Fruit fly (Drosophila melanogaster) whole organism, embryonic: Measurements from ENCODE around the gene IFT54.

Source experiments
- Blimp-1 ChIP-seq: fragments of 200-800 bp; sonication (Bioruptor generic); optimal IDR thresholded peaks from 3 replicates; lab custom pipeline; 2018; ENCODE audit warnings: missing biosample characterization, missing genetic modification characterization, mild to moderate bottlenecking, moderate library complexity, missing genetic modification reagents
- CG11093 ChIP-seq: fragments of 200-800 bp; sonication (Bioruptor generic); IDR thresholded peaks from 3 replicates; pipeline ENCODE4 v1.3.6; 2022; ENCODE audit warnings: missing biosample characterization, missing genetic modification characterization
- CG12769 ChIP-seq: fragments of 200-800 bp; sonication (Bioruptor generic); optimal IDR thresholded peaks from 2 replicates; lab custom pipeline; 2019; ENCODE audit warnings: missing biosample characterization, mild to moderate bottlenecking, missing genetic modification characterization, moderate library complexity
- CG13287 ChIP-seq: fragments of 200-800 bp; sonication (Bioruptor generic); IDR thresholded peaks from 2 replicates; pipeline ENCODE4 v1.3.6; 2022; ENCODE audit warnings: missing biosample characterization, missing genetic modification characterization; ENCODE audit not compliant: partially characterized antibody
- CG14441 ChIP-seq: fragments of 200-800 bp; sonication (Bioruptor generic); IDR thresholded peaks from 2 replicates; pipeline ENCODE4 v1.3.6; 2022; ENCODE audit warnings: missing biosample characterization, missing genetic modification characterization
- CG14860 ChIP-seq: fragments of 200-800 bp; sonication (Bioruptor generic); IDR thresholded peaks from 3 replicates; pipeline ENCODE4 v1.3.6; 2022; ENCODE audit warnings: missing biosample characterization, missing genetic modification characterization; ENCODE audit not compliant: partially characterized antibody
- CG15479 ChIP-seq: fragments of 200-800 bp; sonication (Bioruptor generic); optimal IDR thresholded peaks from 3 replicates; lab custom pipeline; 2019; ENCODE audit warnings: missing biosample characterization, mild to moderate bottlenecking, missing genetic modification characterization, moderate library complexity
- CG17359 ChIP-seq: fragments of 200-800 bp; sonication (Bioruptor generic); optimal IDR thresholded peaks from 3 replicates; lab custom pipeline; 2018; ENCODE audit warnings: missing biosample characterization, mild to moderate bottlenecking, missing genetic modification characterization, moderate library complexity
- CG17912 ChIP-seq: fragments of 200-800 bp; sonication (Bioruptor generic); optimal IDR thresholded peaks from 2 replicates; lab custom pipeline; 2018; ENCODE audit warnings: missing biosample characterization, mild to moderate bottlenecking, missing genetic modification characterization
- CG18476 ChIP-seq: fragments of 200-800 bp; sonication (Bioruptor generic); optimal IDR thresholded peaks from 2 replicates; lab custom pipeline; 2016; ENCODE audit warnings: missing biosample characterization, mild to moderate bottlenecking, missing genetic modification characterization
- CG2116 ChIP-seq: fragments of 200-800 bp; sonication (Bioruptor generic); optimal IDR thresholded peaks from 3 replicates; lab custom pipeline; 2018; ENCODE audit warnings: missing biosample characterization, mild to moderate bottlenecking, missing genetic modification characterization
- CG31441 ChIP-seq: fragments of 200-800 bp; sonication (Bioruptor generic); IDR thresholded peaks from 2 replicates; pipeline ENCODE4 v1.3.6; 2022; ENCODE audit warnings: missing biosample characterization, missing genetic modification characterization
- CG3281 ChIP-seq: fragments of 200-800 bp; sonication (Bioruptor generic); optimal IDR thresholded peaks from 3 replicates; lab custom pipeline; 2017; ENCODE audit warnings: missing biosample characterization, mild to moderate bottlenecking, missing genetic modification characterization
- CG4404 ChIP-seq: fragments of 200-800 bp; sonication (Bioruptor generic); IDR thresholded peaks from 2 replicates; pipeline ENCODE4 v1.3.6; 2022; ENCODE audit warnings: missing biosample characterization, missing genetic modification characterization
- CG4617 ChIP-seq: fragments of 200-800 bp; sonication (Bioruptor generic); optimal IDR thresholded peaks from 3 replicates; lab custom pipeline; 2016; ENCODE audit warnings: missing biosample characterization, missing genetic modification characterization, borderline replicate concordance
- CG6175 ChIP-seq: fragments of 200-800 bp; sonication (Bioruptor generic); IDR thresholded peaks from 3 replicates; pipeline ENCODE4 v1.3.6; 2022; ENCODE audit warnings: missing biosample characterization, missing genetic modification characterization
- CG6683 ChIP-seq: fragments of 200-800 bp; sonication (Bioruptor generic); optimal IDR thresholded peaks from 2 replicates; lab custom pipeline; 2017; ENCODE audit warnings: missing biosample characterization, mild to moderate bottlenecking, missing genetic modification characterization, missing genetic modification reagents
- CG6854 ChIP-seq: fragments of 200-800 bp; sonication (Bioruptor generic); optimal IDR thresholded peaks from 3 replicates; lab custom pipeline; 2017; ENCODE audit warnings: missing biosample characterization, mild to moderate bottlenecking, missing genetic modification characterization
- CG7271 ChIP-seq: fragments of 200-800 bp; sonication (Bioruptor generic); optimal IDR thresholded peaks from 2 replicates; lab custom pipeline; 2018; ENCODE audit warnings: missing biosample characterization, mild to moderate bottlenecking, missing genetic modification characterization, moderate library complexity
- CG7786 ChIP-seq: fragments of 200-800 bp; sonication (Bioruptor generic); optimal IDR thresholded peaks from 2 replicates; lab custom pipeline; 2016; ENCODE audit warnings: missing biosample characterization, missing genetic modification characterization
- CG7928 ChIP-seq: fragments of 200-800 bp; sonication (Bioruptor generic); optimal IDR thresholded peaks from 2 replicates; lab custom pipeline; 2017; ENCODE audit warnings: missing biosample characterization, mild to moderate bottlenecking, missing genetic modification characterization
- CG8944 ChIP-seq: fragments of 200-800 bp; sonication (Bioruptor generic); optimal IDR thresholded peaks from 3 replicates; lab custom pipeline; 2016; ENCODE audit warnings: missing biosample characterization, missing genetic modification characterization
- CG9215 ChIP-seq: fragments of 200-800 bp; sonication (Bioruptor generic); IDR thresholded peaks from 2 replicates; pipeline ENCODE4 v1.3.6; 2022; ENCODE audit warnings: missing biosample characterization, missing genetic modification characterization
- CG9797 ChIP-seq: fragments of 200-800 bp; sonication (Bioruptor generic); optimal IDR thresholded peaks from 3 replicates; lab custom pipeline; 2018; ENCODE audit warnings: missing biosample characterization, mild to moderate bottlenecking, missing genetic modification characterization
- CkIIα-i1 ChIP-seq: fragments of 200-800 bp; sonication (Bioruptor generic); IDR thresholded peaks from 2 replicates; pipeline ENCODE4 v1.3.6; 2022; ENCODE audit warnings: missing biosample characterization, missing genetic modification characterization
- Deaf1 ChIP-seq: fragments of 200-800 bp; optimal IDR thresholded peaks from 3 replicates; lab custom pipeline; 2019; ENCODE audit warnings: missing biosample characterization, mild to moderate bottlenecking, missing genetic modification characterization, moderate library complexity
- Dek ChIP-seq: fragments of 200-800 bp; sonication (Bioruptor generic); optimal IDR thresholded peaks from 3 replicates; lab custom pipeline; 2019; ENCODE audit warnings: missing biosample characterization, mild to moderate bottlenecking, missing genetic modification characterization, moderate library complexity
- Fer3 ChIP-seq: fragments of 200-800 bp; sonication (Bioruptor generic); optimal IDR thresholded peaks from 2 replicates; lab custom pipeline; 2018; ENCODE audit warnings: missing biosample characterization, mild to moderate bottlenecking, missing genetic modification characterization, moderate library complexity
- GATAe ChIP-seq: fragments of 200-800 bp; sonication (Bioruptor generic); conservative IDR thresholded peaks from 2 replicates; pipeline ENCODE4 v1.3.6; 2022; ENCODE audit warnings: missing biosample characterization, missing genetic modification characterization
- Hsf ChIP-seq: fragments of 200-800 bp; sonication (Bioruptor generic); optimal IDR thresholded peaks from 3 replicates; lab custom pipeline; 2016; ENCODE audit warnings: missing biosample characterization, missing genetic modification characterization
- MTF-1 ChIP-seq: fragments of 200-800 bp; sonication (Bioruptor generic); optimal IDR thresholded peaks from 2 replicates; lab custom pipeline; 2018; ENCODE audit warnings: missing biosample characterization, mild to moderate bottlenecking, missing genetic modification characterization, borderline replicate concordance
- Meics ChIP-seq: fragments of 200-800 bp; sonication (Bioruptor generic); optimal IDR thresholded peaks from 2 replicates; lab custom pipeline; 2017; ENCODE audit warnings: missing biosample characterization, mild to moderate bottlenecking, missing genetic modification characterization
- NC2α ChIP-seq: fragments of 200-800 bp; sonication (Bioruptor generic); optimal IDR thresholded peaks from 2 replicates; lab custom pipeline; 2016; ENCODE audit warnings: missing biosample characterization, missing genetic modification characterization
- ap ChIP-seq: fragments of 200-800 bp; sonication (Bioruptor generic); IDR thresholded peaks from 2 replicates; pipeline ENCODE4 v1.3.6; 2022; ENCODE audit warnings: missing biosample characterization, missing genetic modification characterization
- bbx ChIP-seq: fragments of 200-800 bp; sonication (Bioruptor generic); IDR thresholded peaks from 2 replicates; pipeline ENCODE4 v1.3.6; 2022; ENCODE audit warnings: missing biosample characterization, missing genetic modification characterization; ENCODE audit not compliant: partially characterized antibody
- cas ChIP-seq: fragments of 200-800 bp; sonication (Bioruptor generic); IDR thresholded peaks from 2 replicates; pipeline ENCODE4 v1.3.6; 2022; ENCODE audit warnings: missing biosample characterization, missing genetic modification characterization
- dmrt11E ChIP-seq: fragments of 200-800 bp; sonication (Bioruptor generic); optimal IDR thresholded peaks from 3 replicates; lab custom pipeline; 2018; ENCODE audit warnings: missing biosample characterization, mild to moderate bottlenecking, missing genetic modification characterization, moderate library complexity
- ems ChIP-seq: fragments of 200-800 bp; sonication (Bioruptor generic); optimal IDR thresholded peaks from 3 replicates; lab custom pipeline; 2016; ENCODE audit warnings: missing biosample characterization, missing genetic modification characterization
- jumu ChIP-seq: fragments of 200-800 bp; sonication (Bioruptor generic); optimal IDR thresholded peaks from 3 replicates; lab custom pipeline; 2016; ENCODE audit warnings: missing biosample characterization, missing genetic modification characterization
- otp ChIP-seq: fragments of 200-800 bp; sonication (Bioruptor generic); IDR thresholded peaks from 3 replicates; pipeline ENCODE4, ENCODE4 v1.3.6; 2022; ENCODE audit warnings: missing biosample characterization, missing genetic modification characterization
- p53 ChIP-seq: fragments of 200-800 bp; sonication (Bioruptor generic); optimal IDR thresholded peaks from 2 replicates; lab custom pipeline; 2016; ENCODE audit warnings: missing biosample characterization, missing genetic modification characterization
- pnt ChIP-seq: fragments of 200-800 bp; sonication (Bioruptor generic); optimal IDR thresholded peaks from 3 replicates; lab custom pipeline; 2016; ENCODE audit warnings: missing biosample characterization, missing genetic modification characterization
- pzg ChIP-seq: fragments of 200-800 bp; sonication (Bioruptor generic); optimal IDR thresholded peaks from 3 replicates; lab custom pipeline; 2018; ENCODE audit warnings: missing biosample characterization, mild to moderate bottlenecking, missing genetic modification characterization, moderate library complexity
- ro ChIP-seq: fragments of 200-800 bp; sonication (Bioruptor generic); IDR thresholded peaks from 2 replicates; pipeline ENCODE4 v1.3.6; 2022; ENCODE audit warnings: missing biosample characterization, missing genetic modification characterization
- sens-2 ChIP-seq: fragments of 200-800 bp; sonication (Bioruptor generic); IDR thresholded peaks from 2 replicates; pipeline ENCODE4 v1.3.6; 2022; ENCODE audit warnings: missing biosample characterization, missing genetic modification characterization
- so ChIP-seq: fragments of 200-800 bp; sonication (Bioruptor generic); IDR thresholded peaks from 3 replicates; pipeline ENCODE4 v1.3.6; 2022; ENCODE audit warnings: missing biosample characterization, missing genetic modification characterization
- tgo ChIP-seq: fragments of 200-800 bp; sonication (Bioruptor generic); IDR thresholded peaks from 3 replicates; pipeline ENCODE4 v1.3.6; 2022; ENCODE audit warnings: missing biosample characterization, missing genetic modification characterization
- tna ChIP-seq: fragments of 200-800 bp; sonication (Bioruptor generic); IDR thresholded peaks from 2 replicates; pipeline ENCODE4 v1.3.6; 2022; ENCODE audit warnings: missing biosample characterization, missing genetic modification characterization; ENCODE audit not compliant: partially characterized antibody

IFT54 gene

DNA sequence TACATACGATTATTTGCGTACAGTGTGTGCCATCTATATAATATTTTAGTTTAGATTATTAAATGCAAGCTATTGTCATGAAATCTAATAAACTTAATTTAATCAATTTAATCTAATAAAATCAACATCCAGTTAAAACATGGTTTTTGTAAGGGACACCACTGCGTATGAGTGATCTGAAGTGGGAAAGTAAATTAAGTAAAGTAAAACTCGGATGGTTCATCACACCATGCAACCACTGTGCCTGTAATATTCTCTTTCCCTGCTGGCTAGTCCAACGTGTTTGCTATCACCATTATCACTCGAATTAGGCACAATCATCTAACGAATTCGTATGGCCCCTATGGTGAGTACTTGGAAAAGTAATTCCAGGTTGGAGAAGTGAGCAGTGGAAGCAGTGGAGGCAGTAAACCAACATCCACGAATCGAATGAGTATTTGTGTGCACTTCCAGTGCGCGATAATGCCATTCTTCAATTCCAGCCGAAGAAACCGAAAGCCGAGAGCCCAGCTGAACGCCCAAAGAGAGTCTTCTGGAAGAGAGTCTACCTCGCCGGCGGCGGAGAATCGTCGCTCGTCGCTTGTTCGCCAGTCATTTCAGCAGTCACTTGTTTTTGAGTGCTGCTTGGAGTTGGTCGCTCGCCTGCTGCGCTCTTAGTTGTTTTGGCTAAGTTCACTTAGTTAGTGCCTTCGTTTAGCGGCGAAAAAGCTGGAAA is 13.4 kb upstream of the IFT54 start, which contains the start of gene red (continued):
- TF ChIP-seq CG8944 (peak; percentile 35), CG17359 (peak; percentile 79), sens-2 (GFP tag; lab: Robert Waterston, UW) (0 out of 2 replicates have a peak, but pooled peaks have one; percentile 9), Fer3 (tag; lab: Kevin White, UChicago) (peak; percentile 83), Dek (peak; percentile 62), Blimp-1 (GFP tag; lab: Kevin White, UChicago) (peak; percentile 72), NC2α (GFP tag; lab: Kevin White, UChicago) (no peak), pzg (GFP tag; lab: Kevin White, UChicago) (peak; percentile 5), CG7271 (tag; lab: Kevin White, UChicago) (peak; percentile 27), Deaf1 (tag; lab: Kevin White, UChicago) (peak; percentile 86), tgo (GFP tag; lab: Robert Waterston, UW) (peak; percentile 74; the same call in 2 of the 3 replicates), jumu (GFP tag; lab: Kevin White, UChicago) (peak; percentile 47), CG9797 (GFP tag; lab: Kevin White, UChicago) (no peak), CG4404 (GFP tag; lab: Robert Waterston, UW) (peak; percentile 44; the same call in 1 of the 2 replicates), CG4617 (GFP tag; lab: Kevin White, UChicago) (no peak), bbx (no peak), CG3281 (peak; percentile 88), Hsf (GFP tag; lab: Kevin White, UChicago) (peak; percentile 62), CG31441 (peak; percentile 76), CG6854 (GFP tag; lab: Kevin White, UChicago) (peak; percentile 62), CG14860 (no peak), ro (GFP tag; lab: Robert Waterston, UW) (no peak), tna (GFP tag; lab: Robert Waterston, UW) (no peak), CG14441 (GFP tag; lab: Robert Waterston, UW) (peak; percentile 71; the same call in 1 of the 2 replicates), CG17912 (GFP tag; lab: Kevin White, UChicago) (no peak), ems (peak; percentile 64), CG18476 (GFP tag; lab: Kevin White, UChicago) (peak; percentile 33), CG11093 (peak; percentile 45; the same call in 1 of the 3 replicates), CG15479 (GFP tag; lab: Kevin White, UChicago) (no peak), pnt (GFP tag; lab: Kevin White, UChicago) (no peak), GATAe (GFP tag; lab: Robert Waterston, UW) (peak; percentile 52), CG6175 (GFP tag; lab: Robert Waterston, UW) (0 out of 3 replicates have a peak, but pooled peaks have one; percentile 27), CG6683 (peak; percentile 45), MTF-1 (GFP tag; lab: Kevin White, UChicago) (peak; percentile 44), dmrt11E (tag; lab: Kevin White, UChicago) (peak; percentile 15), CG7786 (GFP tag; lab: Kevin White, UChicago) (peak; percentile 49), CG13287 (peak; percentile 13; the same call in 1 of the 2 replicates), Meics (peak; percentile 83), p53 (GFP tag; lab: Kevin White, UChicago) (no peak), CG7928 (peak; percentile 29), CG2116 (GFP tag; lab: Kevin White, UChicago) (peak; percentile 24), ap (GFP tag; lab: Robert Waterston, UW) (0 out of 2 replicates have a peak, but pooled peaks have one; percentile 38), otp (GFP tag; lab: Robert Waterston, UW) (peak; percentile 75; the same call in 2 of the 3 replicates), CG12769 (peak; percentile 88), CkIIα-i1 (no peak), CG9215 (peak; percentile 75), so (GFP tag; lab: Robert Waterston, UW) (no peak), cas (GFP tag; lab: Robert Waterston, UW) (peak; percentile 33; the same call in 1 of the 2 replicates)
